Worm (Caenorhabditis elegans) whole organism, L1 larva: ENCODE data around the gene dpy-11.

Experiments
- C34B4.2 ChIP-seq: sonication (generic microtip); optimal IDR thresholded peaks from 2 replicates; lab custom pipeline; 2017; ENCODE audit warnings: mild to moderate bottlenecking, missing genetic modification characterization, missing compliant biosample characterization
- aha-1 ChIP-seq: fragments of 150-350 bp; optimal IDR thresholded peaks from 2 replicates; lab custom pipeline; 2014; ENCODE audit warnings: missing biosample characterization, missing genetic modification characterization
- ama-1 ChIP-seq: fragments of 150-350 bp; optimal IDR thresholded peaks from 2 replicates; lab custom pipeline; 2014
- ceh-8 ChIP-seq: fragments of 200-800 bp; sonication (Bioruptor generic); optimal IDR thresholded peaks from 2 replicates; lab custom pipeline; 2018; ENCODE audit warnings: mild to moderate bottlenecking, missing genetic modification characterization, moderate library complexity, missing compliant biosample characterization
- ceh-82 ChIP-seq, 3 experiments: fragments of 150-350 bp in 1 of 3; sonication (generic microtip) in 2 of 3; optimal IDR thresholded peaks; 2 replicates each; lab custom pipeline; 2014 to 2017; ENCODE audit warnings: missing biosample characterization in 3 of 3, missing genetic modification characterization in 3 of 3
- ceh-90 ChIP-seq: sonication (generic microtip); optimal IDR thresholded peaks from 2 replicates; lab custom pipeline; 2016; ENCODE audit warnings: missing genetic modification characterization, missing compliant biosample characterization
- dpl-1 ChIP-seq, 3 experiments: fragments of 150-350 bp in 2 of 3; sonication (generic microtip) in 1 of 3; optimal IDR thresholded peaks; 2 replicates each; lab custom pipeline; 2014 to 2017; ENCODE audit warnings: missing biosample characterization in 3 of 3, missing genetic modification characterization in 3 of 3, missing genetic modification reagents in 3 of 3
- efl-1 ChIP-seq, 4 experiments: fragments of 150-350 bp; optimal IDR thresholded peaks in 3 of 4; peaks in 1 of 4; 1 replicate in 1 of 4; 2 replicates in 3 of 4; lab custom pipeline; 2014; ENCODE audit warnings: missing biosample characterization in 2 of 4, missing genetic modification characterization in 2 of 4, missing genetic modification reagents in 2 of 4
- efl-3 ChIP-seq: fragments of 200-800 bp; sonication (Bioruptor generic); optimal IDR thresholded peaks from 2 replicates; lab custom pipeline; 2018; ENCODE audit warnings: mild to moderate bottlenecking, missing genetic modification characterization, missing compliant biosample characterization
- egl-27 ChIP-seq, 2 experiments: fragments of 150-350 bp in 1 of 2; sonication (generic microtip); optimal IDR thresholded peaks; 3 replicates each; lab custom pipeline; 2017 to 2018; ENCODE audit warnings: missing biosample characterization in 2 of 2, missing genetic modification characterization in 2 of 2, missing genetic modification reagents in 2 of 2
- ets-5 ChIP-seq: fragments of 200-800 bp; sonication (Bioruptor generic); IDR thresholded peaks from 2 replicates; pipeline ENCODE4 v1.3.6; 2022; ENCODE audit warnings: missing genetic modification characterization, missing compliant biosample characterization
- fkh-10 ChIP-seq: sonication (generic microtip); optimal IDR thresholded peaks from 2 replicates; lab custom pipeline; 2017; ENCODE audit warnings: missing biosample characterization, missing genetic modification reagents, missing genetic modification characterization
- fkh-8 ChIP-seq: sonication (generic microtip); optimal IDR thresholded peaks from 2 replicates; lab custom pipeline; 2016; ENCODE audit warnings: mild to moderate bottlenecking, missing genetic modification characterization, missing compliant biosample characterization
- fos-1 ChIP-seq: fragments of 150-350 bp; optimal IDR thresholded peaks from 2 replicates; lab custom pipeline; 2014; ENCODE audit warnings: missing biosample characterization, missing genetic modification characterization
- grh-1 ChIP-seq: fragments of 200-800 bp; sonication (Bioruptor generic); IDR thresholded peaks from 2 replicates; pipeline ENCODE4 v1.3.6; 2022; ENCODE audit warnings: missing genetic modification reagents, missing genetic modification characterization, missing compliant biosample characterization
- hlh-17 ChIP-seq: fragments of 200-800 bp; sonication (Bioruptor generic); optimal IDR thresholded peaks from 2 replicates; lab custom pipeline; 2018; ENCODE audit warnings: missing genetic modification characterization, mild to moderate bottlenecking, missing compliant biosample characterization, moderate library complexity, borderline replicate concordance
- hlh-4 ChIP-seq: sonication (generic microtip); optimal IDR thresholded peaks from 2 replicates; lab custom pipeline; 2016; ENCODE audit warnings: mild to moderate bottlenecking, missing genetic modification characterization, missing compliant biosample characterization
- jun-1 ChIP-seq: fragments of 150-350 bp; optimal IDR thresholded peaks from 2 replicates; lab custom pipeline; 2014; ENCODE audit warnings: missing biosample characterization, missing genetic modification reagents, missing genetic modification characterization
- lir-3 ChIP-seq: sonication (generic microtip); optimal IDR thresholded peaks from 2 replicates; lab custom pipeline; 2016; ENCODE audit warnings: mild to moderate bottlenecking, missing genetic modification characterization, moderate library complexity, missing compliant biosample characterization; ENCODE audit not compliant: poor library complexity
- mab-9 ChIP-seq: fragments of 200-800 bp; sonication (Bioruptor generic); IDR thresholded peaks from 2 replicates; pipeline ENCODE4 v1.3.6; 2022; ENCODE audit warnings: missing genetic modification reagents, missing genetic modification characterization, missing compliant biosample characterization
- mdl-1 ChIP-seq, 2 experiments: fragments of 150-350 bp; optimal IDR thresholded peaks; 2 replicates each; lab custom pipeline; 2014 to 2017; ENCODE audit warnings: missing biosample characterization in 2 of 2, missing genetic modification characterization in 2 of 2, inconsistent platforms in 1 of 2
- mef-2 ChIP-seq: fragments of 150-350 bp; optimal IDR thresholded peaks from 2 replicates; lab custom pipeline; 2014; ENCODE audit warnings: missing biosample characterization, missing genetic modification characterization
- mep-1 ChIP-seq: fragments of 150-350 bp; optimal IDR thresholded peaks from 2 replicates; lab custom pipeline; 2014; ENCODE audit warnings: missing biosample characterization, missing genetic modification characterization
- nhr-11 ChIP-seq: fragments of 150-350 bp; optimal IDR thresholded peaks from 2 replicates; lab custom pipeline; 2014; ENCODE audit warnings: missing biosample characterization, missing genetic modification characterization
- nhr-12 ChIP-seq: sonication (generic microtip); optimal IDR thresholded peaks from 2 replicates; lab custom pipeline; 2017; ENCODE audit warnings: missing biosample characterization, missing genetic modification characterization
- nhr-19 ChIP-seq: fragments of 200-800 bp; sonication (Bioruptor generic); conservative IDR thresholded peaks from 2 replicates; pipeline ENCODE4 v1.3.6; 2022; ENCODE audit warnings: missing genetic modification characterization, missing compliant biosample characterization
- nhr-237 ChIP-seq: fragments of 150-350 bp; optimal IDR thresholded peaks from 2 replicates; lab custom pipeline; 2014; ENCODE audit warnings: missing biosample characterization, missing genetic modification characterization
- nhr-47 ChIP-seq: sonication (generic microtip); optimal IDR thresholded peaks from 2 replicates; lab custom pipeline; 2016; ENCODE audit warnings: mild to moderate bottlenecking, missing genetic modification characterization, moderate library complexity, missing compliant biosample characterization
- nhr-84 ChIP-seq: sonication (generic microtip); optimal IDR thresholded peaks from 2 replicates; lab custom pipeline; 2017; ENCODE audit warnings: missing biosample characterization, missing genetic modification characterization
- nhr-90 ChIP-seq: sonication (generic microtip); optimal IDR thresholded peaks from 2 replicates; lab custom pipeline; 2016; ENCODE audit warnings: mild to moderate bottlenecking, missing genetic modification characterization, missing compliant biosample characterization; ENCODE audit not compliant: poor library complexity
- pag-3 ChIP-seq: sonication (generic microtip); optimal IDR thresholded peaks from 2 replicates; lab custom pipeline; 2017; ENCODE audit warnings: missing genetic modification characterization, mild to moderate bottlenecking, missing compliant biosample characterization, antibody characterized with exemption, borderline replicate concordance; ENCODE audit not compliant: insufficient read depth
- rnt-1 ChIP-seq: sonication (generic microtip); optimal IDR thresholded peaks from 2 replicates; lab custom pipeline; 2016; ENCODE audit warnings: mild to moderate bottlenecking, missing genetic modification characterization, moderate library complexity, missing compliant biosample characterization
- skn-1 ChIP-seq: fragments of 150-350 bp; optimal IDR thresholded peaks from 2 replicates; lab custom pipeline; 2014; ENCODE audit warnings: missing biosample characterization, missing genetic modification characterization
- snpc-4 ChIP-seq: fragments of 150-350 bp; optimal IDR thresholded peaks from 2 replicates; lab custom pipeline; 2014; ENCODE audit warnings: missing biosample characterization, missing genetic modification characterization
- snu-23 ChIP-seq: sonication (generic microtip); optimal IDR thresholded peaks from 2 replicates; lab custom pipeline; 2016; ENCODE audit warnings: missing genetic modification characterization, missing compliant biosample characterization
- sox-4 ChIP-seq: sonication (generic microtip); optimal IDR thresholded peaks from 2 replicates; lab custom pipeline; 2016; ENCODE audit warnings: missing genetic modification characterization, missing compliant biosample characterization
- sptf-1 ChIP-seq: fragments of 150-350 bp; optimal IDR thresholded peaks from 2 replicates; lab custom pipeline; 2014; ENCODE audit warnings: missing biosample characterization, missing genetic modification characterization
- swsn-7 ChIP-seq: sonication (generic microtip); optimal IDR thresholded peaks from 2 replicates; lab custom pipeline; 2016; ENCODE audit warnings: missing genetic modification characterization, missing compliant biosample characterization
- tlp-1 ChIP-seq: fragments of 150-350 bp; optimal IDR thresholded peaks from 2 replicates; lab custom pipeline; 2014; ENCODE audit warnings: missing biosample characterization, missing genetic modification characterization
- unc-130 ChIP-seq: fragments of 150-350 bp; optimal IDR thresholded peaks from 2 replicates; lab custom pipeline; 2017; ENCODE audit warnings: missing biosample characterization, missing genetic modification characterization, inconsistent platforms
- unc-30 ChIP-seq: sonication (generic microtip); optimal IDR thresholded peaks from 2 replicates; lab custom pipeline; 2017; ENCODE audit warnings: missing biosample characterization, missing genetic modification characterization
- unc-86 ChIP-seq: sonication (generic microtip); optimal IDR thresholded peaks from 2 replicates; lab custom pipeline; 2016; ENCODE audit warnings: missing genetic modification characterization, missing compliant biosample characterization
- zag-1 ChIP-seq: fragments of 150-350 bp; optimal IDR thresholded peaks from 2 replicates; lab custom pipeline; 2014; ENCODE audit warnings: missing biosample characterization, missing genetic modification characterization
- ztf-11 ChIP-seq, 2 experiments: sonication (generic microtip); optimal IDR thresholded peaks; 2 replicates each; lab custom pipeline; 2016 to 2017; ENCODE audit warnings: missing genetic modification characterization in 2 of 2, missing biosample characterization in 1 of 2, missing compliant biosample characterization in 1 of 2

Gene dpy-11

ce11 chrV:6520385-6521080, 5.5 kb upstream of the dpy-11 start, which contains the start of the genes F46E10.2 and F46E10.18:
Gene F46E10.2 (plus strand): TSS chrV:6520435.
Gene F46E10.18 (plus strand): TSS chrV:6521030.
- TF ChIP-seq fkh-10 (GFP tag; lab: Kevin White, UChicago): no peak
- TF ChIP-seq mdl-1 (tag; optimal IDR thresholded peaks at IDR 0.05; lab: Kevin White, UChicago): no peak
- TF ChIP-seq mef-2 (tag; lab: Kevin White, UChicago): no peak
- TF ChIP-seq grh-1 (GFP tag; lab: Robert Waterston, UW): no peak
- no peak for TF ChIP-seq nhr-84 (tag; lab: Kevin White, UChicago)
- TF ChIP-seq fos-1 (tag; lab: Kevin White, UChicago): no peak
- no peak for TF ChIP-seq snpc-4
- TF ChIP-seq ets-5 (GFP tag; lab: Robert Waterston, UW): no peak
- TF ChIP-seq nhr-12 (tag; lab: Kevin White, UChicago): no peak
- TF ChIP-seq ceh-8 (GFP tag; lab: Kevin White, UChicago): no peak
- no peak for TF ChIP-seq sptf-1 (tag; lab: Kevin White, UChicago)
- TF ChIP-seq nhr-90 (tag; lab: Kevin White, UChicago): no peak
- TF ChIP-seq, all 84 proteins: peak for 0

- no peak for TF ChIP-seq efl-1 (optimal IDR thresholded peaks at IDR 0.05; lab: Kevin White, UChicago)
- peak in 1 of 2 experiments; percentile 75 for TF ChIP-seq efl-1 (GFP tag; optimal IDR thresholded peaks at IDR 0.05 in 1 of 2; lab: Kevin White, UChicago)
- TF ChIP-seq ama-1 (lab: Kevin White, UChicago): no peak
These were observed 3.1 kb upstream of the dpy-11 start, which contains the start of gene F46E10.3 for ce11 chrV:6518225-6518396. Gene F46E10.3 (plus strand): TSS chrV:6518297.

DNA sequence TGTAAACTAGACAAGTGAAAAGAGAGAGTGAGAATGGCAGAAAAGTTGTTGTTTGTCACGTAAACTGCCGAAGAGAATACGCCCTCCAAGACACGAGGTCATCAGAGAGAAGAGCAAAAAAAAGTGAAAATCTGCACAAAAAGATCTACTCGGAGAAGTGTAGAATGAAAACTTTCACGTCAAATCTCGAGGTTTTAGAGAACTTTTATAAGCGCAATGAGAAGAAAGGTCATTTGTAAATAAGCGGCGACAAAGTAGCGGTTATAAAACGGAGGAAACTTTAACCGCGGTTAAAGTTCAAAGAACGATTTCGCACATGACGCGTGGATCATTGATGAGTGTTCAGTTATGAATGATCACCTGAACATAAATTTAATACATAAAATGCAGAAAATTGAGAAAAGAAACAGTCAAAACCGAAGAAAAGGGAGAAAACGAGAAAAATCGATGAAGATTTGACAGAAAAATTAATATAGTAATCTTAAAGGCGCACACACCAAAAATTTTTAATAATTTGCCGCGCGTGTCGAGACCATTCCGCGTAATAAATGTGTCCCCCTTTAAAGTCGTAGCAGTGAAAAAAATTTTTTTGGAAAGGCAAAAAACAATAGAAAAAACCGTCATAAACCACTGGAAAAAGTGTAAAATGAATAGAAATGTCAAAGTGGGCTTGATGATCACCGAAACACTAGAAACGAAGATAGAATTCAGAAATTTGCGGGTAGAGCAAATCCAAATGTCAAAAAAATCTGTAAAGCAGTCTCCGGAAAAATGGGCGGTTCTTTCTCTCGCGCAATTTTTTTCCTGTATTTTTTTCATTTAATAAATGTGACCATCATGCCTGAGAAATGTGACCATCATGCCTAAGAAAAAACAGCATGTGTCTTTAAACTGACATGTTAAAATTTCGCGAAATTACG, 2.5 kb upstream of the dpy-11 start:
- TF ChIP-seq nhr-11 (tag; lab: Kevin White, UChicago): no peak
- TF ChIP-seq unc-86: no peak
- peak; percentile 57 for TF ChIP-seq mep-1
- no peak for TF ChIP-seq snpc-4
- peak; percentile 8 for TF ChIP-seq unc-130 (tag; lab: Kevin White, UChicago)
- peak; percentile 5 for TF ChIP-seq lir-3 (tag; lab: Kevin White, UChicago)
- TF ChIP-seq egl-27 (tag; optimal IDR thresholded peaks at IDR 0.05; lab: Kevin White, UChicago): no peak
- no peak for TF ChIP-seq unc-30 (tag; lab: Kevin White, UChicago)
- no peak for TF ChIP-seq C34B4.2 (tag; lab: Kevin White, UChicago)
- TF ChIP-seq dpl-1 (GFP tag; optimal IDR thresholded peaks at IDR 0.05; lab: Kevin White, UChicago): no peak
- TF ChIP-seq nhr-237 (tag; lab: Kevin White, UChicago): no peak
- no peak for TF ChIP-seq nhr-84 (tag; lab: Kevin White, UChicago)
- no peak for TF ChIP-seq ceh-90 (tag; lab: Kevin White, UChicago)
- no peak for TF ChIP-seq hlh-17 (GFP tag; lab: Kevin White, UChicago)
- TF ChIP-seq nhr-47: no peak
- TF ChIP-seq mab-9 (GFP tag; lab: Robert Waterston, UW): no peak
- peak in 1 of 2 experiments; percentile 80 for TF ChIP-seq mdl-1 (tag; optimal IDR thresholded peaks at IDR 0.05; lab: Kevin White, UChicago)
- TF ChIP-seq tlp-1: no peak
- peak; percentile 27 for TF ChIP-seq swsn-7
- TF ChIP-seq efl-3 (GFP tag; lab: Kevin White, UChicago): no peak
- no peak for TF ChIP-seq ztf-11 (tag; optimal IDR thresholded peaks at IDR 0.05; lab: Kevin White, UChicago)
- TF ChIP-seq snu-23 (GFP tag; lab: Kevin White, UChicago): peak; percentile 61
- no peak for TF ChIP-seq zag-1
- peak; percentile 70 for TF ChIP-seq nhr-19 (GFP tag; lab: Robert Waterston, UW)
- TF ChIP-seq mef-2 (tag; lab: Kevin White, UChicago): no peak
- no peak for TF ChIP-seq fos-1 (tag; lab: Kevin White, UChicago)
- TF ChIP-seq aha-1: peak; percentile 49
- TF ChIP-seq jun-1 (tag; lab: Kevin White, UChicago): no peak
- TF ChIP-seq rnt-1 (tag; lab: Kevin White, UChicago): peak; percentile 52
- TF ChIP-seq hlh-4 (tag; lab: Kevin White, UChicago): no peak
- TF ChIP-seq skn-1 (tag; lab: Kevin White, UChicago): no peak
- TF ChIP-seq grh-1 (GFP tag; lab: Robert Waterston, UW): no peak
- no peak for TF ChIP-seq sox-4 (tag; lab: Kevin White, UChicago)
- TF ChIP-seq ceh-82 (tag; optimal IDR thresholded peaks at IDR 0.05; lab: Kevin White, UChicago): no peak
- no peak for TF ChIP-seq fkh-8 (tag; lab: Kevin White, UChicago)
- peak; percentile 77 for TF ChIP-seq pag-3
- TF ChIP-seq ceh-8 (GFP tag; lab: Kevin White, UChicago): no peak
- no peak for TF ChIP-seq fkh-10 (GFP tag; lab: Kevin White, UChicago)
